Worm (Caenorhabditis elegans): ENCODE results near the gene fbxb-17.

DNA sequence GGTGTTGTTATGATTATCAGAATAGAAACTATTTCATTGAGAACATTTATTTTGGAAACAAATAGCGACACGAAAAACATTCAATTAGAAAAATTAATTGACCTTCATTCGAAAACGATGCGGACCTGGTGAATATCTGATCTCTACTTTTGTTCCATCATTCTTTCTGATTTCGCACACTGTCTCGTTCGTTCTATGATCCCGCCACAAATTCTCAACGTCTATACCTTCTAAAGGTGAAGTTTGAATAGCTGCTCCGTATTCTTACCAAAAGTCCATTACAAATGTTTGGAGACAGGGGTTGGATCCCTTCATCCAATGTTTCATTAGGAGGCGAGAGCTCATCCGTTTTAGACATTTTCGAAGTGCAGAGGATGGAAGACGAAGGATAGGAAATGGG, 24.4 kb upstream of the fbxb-17 start, which contains the start of gene fbxb-16:
- TF ChIP-seq mdl-1 (tag; optimal IDR thresholded peaks at IDR 0.05) (no peak), nhr-6 (tag; optimal IDR thresholded peaks at IDR 0.05) (no peak), ceh-82 (tag; optimal IDR thresholded peaks at IDR 0.05) (no peak), R02D3.7 (tag; optimal IDR thresholded peaks at IDR 0.05) (no peak), lin-13 (GFP tag; optimal IDR thresholded peaks at IDR 0.05) (no peak), lsy-2 (tag; optimal IDR thresholded peaks at IDR 0.05) (no peak), snpc-4 (tag; optimal IDR thresholded peaks at IDR 0.05) (no peak), nhr-12 (tag; optimal IDR thresholded peaks at IDR 0.05) (no peak), nhr-23 (tag; optimal IDR thresholded peaks at IDR 0.05) (no peak), ama-1 (optimal IDR thresholded peaks at IDR 0.05) (no peak), lin-11 (tag; optimal IDR thresholded peaks at IDR 0.05) (no peak), skn-1 (tag; optimal IDR thresholded peaks at IDR 0.05) (no peak), mab-5 (tag; optimal IDR thresholded peaks at IDR 0.05) (no peak)

Measured in whole organism, L2 larva.